Worm (Caenorhabditis elegans): ENCODE results near the gene sna-1.

Gene sna-1

ce11 chrV:6709050-6709683 lies 1.3 kb downstream of the sna-1 start, which contains the start of gene dlst-1 (continued):
- TF ChIP-seq unc-86 (tag; optimal IDR thresholded peaks at IDR 0.05) (peak; percentile 36), nhr-71 (tag; optimal IDR thresholded peaks at IDR 0.05) (peak; percentile 66), swsn-7 (tag; optimal IDR thresholded peaks at IDR 0.05) (peak; percentile 65), unc-62 (GFP tag; optimal IDR thresholded peaks at IDR 0.05) (no peak), nhr-237 (tag; optimal IDR thresholded peaks at IDR 0.05) (no peak), nhr-84 (tag; optimal IDR thresholded peaks at IDR 0.05) (no peak), efl-1 (optimal IDR thresholded peaks at IDR 0.05) (peak; percentile 35 to 53), efl-1 (GFP tag; optimal IDR thresholded peaks at IDR 0.05 in 1 of 2) (peak; percentile 35 to 94), nhr-77 (tag; optimal IDR thresholded peaks at IDR 0.05) (no peak), rnt-1 (tag; optimal IDR thresholded peaks at IDR 0.05) (peak; percentile 69), tbx-2 (tag; optimal IDR thresholded peaks at IDR 0.05) (peak; percentile 66), egl-27 (tag; optimal IDR thresholded peaks at IDR 0.05) (no peak), lin-14 (GFP tag; optimal IDR thresholded peaks at IDR 0.05) (peak; percentile 54), nhr-20 (tag; optimal IDR thresholded peaks at IDR 0.05) (peak; percentile 62), sox-4 (tag; optimal IDR thresholded peaks at IDR 0.05) (peak; percentile 20), nhr-19 (GFP tag; conservative IDR thresholded peaks at IDR 0.05) (peak; percentile 45), dsc-1 (tag; optimal IDR thresholded peaks at IDR 0.05) (peak; percentile 38), isw-1 (GFP tag; IDR thresholded peaks at IDR 0.05) (0 out of 2 replicates have a peak, but pooled peaks have one; percentile 2), nhr-76 (tag; optimal IDR thresholded peaks at IDR 0.05) (no peak), jun-1 (tag; optimal IDR thresholded peaks at IDR 0.05) (peak; percentile 1), C16A3.4 (tag; optimal IDR thresholded peaks at IDR 0.05) (peak; percentile 47), tlp-1 (tag; optimal IDR thresholded peaks at IDR 0.05) (no peak), Y116A8C.19 (tag; optimal IDR thresholded peaks at IDR 0.05; ENCODE audit: borderline replicate concordance) (no peak), mab-9 (GFP tag; IDR thresholded peaks at IDR 0.05) (no peak), xbp-1 (tag; optimal IDR thresholded peaks at IDR 0.05) (peak; percentile 72), lin-35 (GFP tag; optimal IDR thresholded peaks at IDR 0.05) (peak in 1 of 2 experiments; percentile 17), ceh-90 (tag; optimal IDR thresholded peaks at IDR 0.05) (no peak), fkh-8 (tag; optimal IDR thresholded peaks at IDR 0.05) (no peak), dpl-1 (GFP tag; optimal IDR thresholded peaks at IDR 0.05) (peak in 2 of 3 experiments; percentile 42 to 43), pag-3 (tag; optimal IDR thresholded peaks at IDR 0.05; ENCODE audit: borderline replicate concordance, insufficient read depth) (no peak), nhr-12 (tag; optimal IDR thresholded peaks at IDR 0.05) (no peak), ceh-82 (tag; optimal IDR thresholded peaks at IDR 0.05) (peak; percentile 30 to 48 (median 40))

DNA sequence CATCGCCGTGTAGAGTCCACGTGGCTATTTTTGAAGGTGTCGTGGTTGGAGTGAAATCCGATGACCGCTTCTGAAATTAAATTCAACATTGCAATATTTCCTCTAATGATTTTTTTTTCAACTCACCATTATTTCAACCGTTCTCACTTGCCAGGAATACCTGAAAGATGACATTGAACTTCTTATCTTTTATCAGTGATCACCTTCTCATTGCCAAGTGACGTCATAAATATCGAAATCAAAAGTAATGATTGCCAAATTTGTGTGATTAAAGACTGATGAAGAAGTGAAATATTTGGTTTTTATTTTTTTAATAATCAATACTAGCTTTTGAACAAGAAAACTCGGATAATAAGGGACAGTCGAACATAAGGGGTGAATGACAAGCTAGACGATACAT lies 3.7 kb downstream of the sna-1 start, which contains the start of gene W02F12.4:
W02F12.4 (minus strand) TSS at position 164 of the 400 bp plus-strand sequence.
- TF ChIP-seq blmp-1 (tag; optimal IDR thresholded peaks at IDR 0.05) (peak; percentile 53), sup-37 (GFP tag; optimal IDR thresholded peaks at IDR 0.05) (no peak), aha-1 (tag; optimal IDR thresholded peaks at IDR 0.05) (no peak), ztf-11 (tag; optimal IDR thresholded peaks at IDR 0.05) (no peak), ets-5 (GFP tag; IDR thresholded peaks at IDR 0.05) (no peak), dpl-1 (GFP tag; optimal IDR thresholded peaks at IDR 0.05) (no peak), nhr-12 (tag; optimal IDR thresholded peaks at IDR 0.05) (no peak), jun-1 (tag; optimal IDR thresholded peaks at IDR 0.05) (no peak), unc-62 (GFP tag; optimal IDR thresholded peaks at IDR 0.05) (no peak), rnt-1 (tag; optimal IDR thresholded peaks at IDR 0.05) (no peak), irx-1 (tag; optimal IDR thresholded peaks at IDR 0.05) (no peak), elt-2 (tag; optimal IDR thresholded peaks at IDR 0.05) (peak; percentile 55), elt-3 (tag; optimal IDR thresholded peaks at IDR 0.05) (peak in 2 of 6 experiments; percentile 24 to 28), nhr-90 (tag; optimal IDR thresholded peaks at IDR 0.05; ENCODE audit: poor library complexity) (no peak), pqm-1 (tag; optimal IDR thresholded peaks at IDR 0.05) (no peak), nhr-85 (tag) (peak; percentile 35), unc-130 (tag; optimal IDR thresholded peaks at IDR 0.05) (no peak), nhr-19 (GFP tag; conservative IDR thresholded peaks at IDR 0.05) (no peak), nhr-11 (tag; optimal IDR thresholded peaks at IDR 0.05) (no peak)
